Fruit fly (Drosophila melanogaster): Measurements from ENCODE around the gene Rbf.

DNA sequence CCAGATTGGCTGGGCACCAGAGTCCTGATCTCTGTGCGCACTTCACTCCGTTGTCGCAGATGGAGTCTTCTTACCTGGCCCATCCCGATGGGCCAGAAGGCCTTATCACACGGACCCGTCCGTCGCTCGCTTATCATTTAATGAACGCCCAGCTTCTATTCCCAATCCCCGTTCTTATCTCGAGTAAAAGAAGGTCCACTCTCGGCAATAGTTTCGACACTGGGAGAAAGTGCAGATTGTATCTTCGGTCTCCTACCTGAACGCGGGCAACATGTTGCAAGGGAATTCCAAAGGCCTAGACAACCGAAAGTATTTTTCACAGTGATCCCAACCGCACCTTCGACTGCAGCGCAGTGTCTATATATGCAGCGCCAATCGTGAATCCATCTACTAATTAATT, 35.2 kb downstream of the Rbf start:
- no peak for TF ChIP-seq h (GFP tag; optimal IDR thresholded peaks at IDR 0.05)
- TF ChIP-seq tai (GFP tag; optimal IDR thresholded peaks at IDR 0.05), result no peak
- TF ChIP-seq Myc (optimal IDR thresholded peaks at IDR 0.05), result no peak
- no peak for TF ChIP-seq psq (GFP tag; optimal IDR thresholded peaks at IDR 0.05)
- no peak for TF ChIP-seq rgr (GFP tag; optimal IDR thresholded peaks at IDR 0.05)
- TF ChIP-seq br (GFP tag; optimal IDR thresholded peaks at IDR 0.05), result no peak
- TF ChIP-seq Abd-B (GFP tag; optimal IDR thresholded peaks at IDR 0.05), result no peak
- no peak for TF ChIP-seq Jra (GFP tag; optimal IDR thresholded peaks at IDR 0.05)
- TF ChIP-seq sv (GFP tag; optimal IDR thresholded peaks at IDR 0.05), result no peak
- no peak for TF ChIP-seq jim (GFP tag; optimal IDR thresholded peaks at IDR 0.05)
- no peak for TF ChIP-seq Dfd (GFP tag; optimal IDR thresholded peaks at IDR 0.05)
- no peak for TF ChIP-seq usp (GFP tag; optimal IDR thresholded peaks at IDR 0.05)
- TF ChIP-seq Rel (GFP tag; optimal IDR thresholded peaks at IDR 0.05), result no peak
- TF ChIP-seq Rel (tag; optimal IDR thresholded peaks at IDR 0.05), result no peak
